Worm (Caenorhabditis elegans) whole organism, L1 larva: ENCODE results near the gene pgp-8.

Source experiments
- C16A3.4 ChIP-seq: fragments of 150-350 bp; optimal IDR thresholded peaks from 2 replicates; lab custom pipeline; 2014; ENCODE audit warnings: missing biosample characterization, missing genetic modification characterization
- F16B12.6 ChIP-seq: fragments of 150-350 bp; optimal IDR thresholded peaks from 2 replicates; lab custom pipeline; 2014; ENCODE audit warnings: missing biosample characterization, missing genetic modification characterization
- Y116A8C.19 ChIP-seq: sonication (generic microtip); optimal IDR thresholded peaks from 2 replicates; lab custom pipeline; 2016; ENCODE audit warnings: missing compliant biosample characterization, missing genetic modification characterization, borderline replicate concordance
- aha-1 ChIP-seq: fragments of 150-350 bp; optimal IDR thresholded peaks from 2 replicates; lab custom pipeline; 2014; ENCODE audit warnings: missing biosample characterization, missing genetic modification characterization
- alr-1 ChIP-seq: fragments of 200-800 bp; sonication (Bioruptor generic); optimal IDR thresholded peaks from 2 replicates; lab custom pipeline; 2018; ENCODE audit warnings: borderline replicate concordance, mild to moderate bottlenecking, missing genetic modification characterization, missing compliant biosample characterization
- ceh-63 ChIP-seq: fragments of 200-800 bp; sonication (Bioruptor generic); optimal IDR thresholded peaks from 2 replicates; lab custom pipeline; 2018; ENCODE audit warnings: mild to moderate bottlenecking, missing genetic modification characterization, missing compliant biosample characterization
- ceh-8 ChIP-seq: fragments of 200-800 bp; sonication (Bioruptor generic); optimal IDR thresholded peaks from 2 replicates; lab custom pipeline; 2018; ENCODE audit warnings: mild to moderate bottlenecking, missing genetic modification characterization, moderate library complexity, missing compliant biosample characterization
- ceh-82 ChIP-seq, 3 experiments: fragments of 150-350 bp in 1 of 3; sonication (generic microtip) in 2 of 3; optimal IDR thresholded peaks; 2 replicates each; lab custom pipeline; 2014 to 2017; ENCODE audit warnings: missing biosample characterization in 3 of 3, missing genetic modification characterization in 3 of 3
- ceh-88 ChIP-seq: fragments of 200-800 bp; sonication (Bioruptor generic); IDR thresholded peaks from 2 replicates; pipeline ENCODE4 v1.3.6; 2022; ENCODE audit warnings: missing genetic modification characterization, missing compliant biosample characterization
- dpl-1 ChIP-seq, 3 experiments: fragments of 150-350 bp in 2 of 3; sonication (generic microtip) in 1 of 3; optimal IDR thresholded peaks; 2 replicates each; lab custom pipeline; 2014 to 2017; ENCODE audit warnings: missing biosample characterization in 3 of 3, missing genetic modification characterization in 3 of 3, missing genetic modification reagents in 3 of 3
- egl-27 ChIP-seq, 2 experiments: fragments of 150-350 bp in 1 of 2; sonication (generic microtip); optimal IDR thresholded peaks; 3 replicates each; lab custom pipeline; 2017 to 2018; ENCODE audit warnings: missing biosample characterization in 2 of 2, missing genetic modification characterization in 2 of 2, missing genetic modification reagents in 2 of 2
- elt-2 ChIP-seq: sonication (generic microtip); optimal IDR thresholded peaks from 2 replicates; lab custom pipeline; 2016; ENCODE audit warnings: missing genetic modification characterization, mild to moderate bottlenecking, inconsistent platforms, missing compliant biosample characterization, missing genetic modification reagents
- elt-3 ChIP-seq, 6 experiments: fragments of 150-350 bp in 1 of 6; sonication (generic microtip); optimal IDR thresholded peaks; 2 replicates each; lab custom pipeline; 2017 to 2018; ENCODE audit warnings: missing biosample characterization in 6 of 6, missing genetic modification characterization in 6 of 6, inconsistent platforms in 1 of 6
- ets-5 ChIP-seq: fragments of 200-800 bp; sonication (Bioruptor generic); IDR thresholded peaks from 2 replicates; pipeline ENCODE4 v1.3.6; 2022; ENCODE audit warnings: missing genetic modification characterization, missing compliant biosample characterization
- fkh-10 ChIP-seq: sonication (generic microtip); optimal IDR thresholded peaks from 2 replicates; lab custom pipeline; 2017; ENCODE audit warnings: missing biosample characterization, missing genetic modification reagents, missing genetic modification characterization
- hlh-17 ChIP-seq: fragments of 200-800 bp; sonication (Bioruptor generic); optimal IDR thresholded peaks from 2 replicates; lab custom pipeline; 2018; ENCODE audit warnings: missing genetic modification characterization, mild to moderate bottlenecking, missing compliant biosample characterization, moderate library complexity, borderline replicate concordance
- hlh-4 ChIP-seq: sonication (generic microtip); optimal IDR thresholded peaks from 2 replicates; lab custom pipeline; 2016; ENCODE audit warnings: mild to moderate bottlenecking, missing genetic modification characterization, missing compliant biosample characterization
- isw-1 ChIP-seq: fragments of 200-800 bp; sonication (Bioruptor generic); IDR thresholded peaks from 2 replicates; pipeline ENCODE4 v1.3.6; 2022; ENCODE audit warnings: missing genetic modification characterization, missing compliant biosample characterization
- lin-15B ChIP-seq: fragments of 150-350 bp; sonication (generic microtip); optimal IDR thresholded peaks from 3 replicates; lab custom pipeline; 2014; ENCODE audit warnings: missing biosample characterization, missing genetic modification characterization
- lin-35 ChIP-seq, 2 experiments: fragments of 150-350 bp; optimal IDR thresholded peaks; 2 replicates each; lab custom pipeline; 2014; ENCODE audit warnings: missing biosample characterization in 2 of 2, missing genetic modification characterization in 2 of 2, missing genetic modification reagents in 2 of 2
- lir-3 ChIP-seq: sonication (generic microtip); optimal IDR thresholded peaks from 2 replicates; lab custom pipeline; 2016; ENCODE audit warnings: mild to moderate bottlenecking, missing genetic modification characterization, moderate library complexity, missing compliant biosample characterization; ENCODE audit not compliant: poor library complexity
- lsy-2 ChIP-seq, 2 experiments: fragments of 150-350 bp; optimal IDR thresholded peaks; 2 replicates each; lab custom pipeline; 2014; ENCODE audit warnings: missing biosample characterization in 2 of 2, missing genetic modification characterization in 2 of 2
- mab-9 ChIP-seq: fragments of 200-800 bp; sonication (Bioruptor generic); IDR thresholded peaks from 2 replicates; pipeline ENCODE4 v1.3.6; 2022; ENCODE audit warnings: missing genetic modification reagents, missing genetic modification characterization, missing compliant biosample characterization
- mdl-1 ChIP-seq, 2 experiments: fragments of 150-350 bp; optimal IDR thresholded peaks; 2 replicates each; lab custom pipeline; 2014 to 2017; ENCODE audit warnings: missing biosample characterization in 2 of 2, missing genetic modification characterization in 2 of 2, inconsistent platforms in 1 of 2
- mef-2 ChIP-seq: fragments of 150-350 bp; optimal IDR thresholded peaks from 2 replicates; lab custom pipeline; 2014; ENCODE audit warnings: missing biosample characterization, missing genetic modification characterization
- nhr-11 ChIP-seq: fragments of 150-350 bp; optimal IDR thresholded peaks from 2 replicates; lab custom pipeline; 2014; ENCODE audit warnings: missing biosample characterization, missing genetic modification characterization
- nhr-20 ChIP-seq: sonication (generic microtip); optimal IDR thresholded peaks from 2 replicates; lab custom pipeline; 2016; ENCODE audit warnings: mild to moderate bottlenecking, missing genetic modification characterization, missing compliant biosample characterization
- nhr-237 ChIP-seq: fragments of 150-350 bp; optimal IDR thresholded peaks from 2 replicates; lab custom pipeline; 2014; ENCODE audit warnings: missing biosample characterization, missing genetic modification characterization
- nhr-47 ChIP-seq: sonication (generic microtip); optimal IDR thresholded peaks from 2 replicates; lab custom pipeline; 2016; ENCODE audit warnings: mild to moderate bottlenecking, missing genetic modification characterization, moderate library complexity, missing compliant biosample characterization
- nhr-71 ChIP-seq: sonication (generic microtip); optimal IDR thresholded peaks from 2 replicates; lab custom pipeline; 2016; ENCODE audit warnings: mild to moderate bottlenecking, missing genetic modification characterization, moderate library complexity, missing compliant biosample characterization
- nhr-76 ChIP-seq: sonication (generic microtip); optimal IDR thresholded peaks from 2 replicates; lab custom pipeline; 2017; ENCODE audit warnings: missing biosample characterization, missing genetic modification characterization
- nhr-77 ChIP-seq: fragments of 150-350 bp; optimal IDR thresholded peaks from 2 replicates; lab custom pipeline; 2014; ENCODE audit warnings: missing biosample characterization, missing genetic modification characterization
- nhr-84 ChIP-seq: sonication (generic microtip); optimal IDR thresholded peaks from 2 replicates; lab custom pipeline; 2017; ENCODE audit warnings: missing biosample characterization, missing genetic modification characterization
- nhr-85 ChIP-seq: sonication (generic microtip); peaks from one replicate; lab custom pipeline; 2016; ENCODE audit warnings: missing genetic modification characterization, inconsistent platforms, missing compliant biosample characterization
- nhr-90 ChIP-seq: sonication (generic microtip); optimal IDR thresholded peaks from 2 replicates; lab custom pipeline; 2016; ENCODE audit warnings: mild to moderate bottlenecking, missing genetic modification characterization, missing compliant biosample characterization; ENCODE audit not compliant: poor library complexity
- pag-3 ChIP-seq: sonication (generic microtip); optimal IDR thresholded peaks from 2 replicates; lab custom pipeline; 2017; ENCODE audit warnings: missing genetic modification characterization, mild to moderate bottlenecking, missing compliant biosample characterization, antibody characterized with exemption, borderline replicate concordance; ENCODE audit not compliant: insufficient read depth
- pax-3 ChIP-seq: fragments of 200-800 bp; sonication (Bioruptor generic); optimal IDR thresholded peaks from 2 replicates; lab custom pipeline; 2018; ENCODE audit warnings: mild to moderate bottlenecking, missing genetic modification characterization, moderate library complexity, missing compliant biosample characterization
- rnt-1 ChIP-seq: sonication (generic microtip); optimal IDR thresholded peaks from 2 replicates; lab custom pipeline; 2016; ENCODE audit warnings: mild to moderate bottlenecking, missing genetic modification characterization, moderate library complexity, missing compliant biosample characterization
- skn-1 ChIP-seq: fragments of 150-350 bp; optimal IDR thresholded peaks from 2 replicates; lab custom pipeline; 2014; ENCODE audit warnings: missing biosample characterization, missing genetic modification characterization
- sox-4 ChIP-seq: sonication (generic microtip); optimal IDR thresholded peaks from 2 replicates; lab custom pipeline; 2016; ENCODE audit warnings: missing genetic modification characterization, missing compliant biosample characterization
- sup-37 ChIP-seq: fragments of 200-800 bp; sonication (Bioruptor generic); optimal IDR thresholded peaks from 2 replicates; lab custom pipeline; 2018; ENCODE audit warnings: mild to moderate bottlenecking, missing genetic modification characterization, missing compliant biosample characterization
- swsn-7 ChIP-seq: sonication (generic microtip); optimal IDR thresholded peaks from 2 replicates; lab custom pipeline; 2016; ENCODE audit warnings: missing genetic modification characterization, missing compliant biosample characterization
- tbx-2 ChIP-seq: sonication (generic microtip); optimal IDR thresholded peaks from 2 replicates; lab custom pipeline; 2016; ENCODE audit warnings: missing genetic modification characterization, missing compliant biosample characterization
- unc-130 ChIP-seq: fragments of 150-350 bp; optimal IDR thresholded peaks from 2 replicates; lab custom pipeline; 2017; ENCODE audit warnings: missing biosample characterization, missing genetic modification characterization, inconsistent platforms
- unc-86 ChIP-seq: sonication (generic microtip); optimal IDR thresholded peaks from 2 replicates; lab custom pipeline; 2016; ENCODE audit warnings: missing genetic modification characterization, missing compliant biosample characterization
- vab-15 ChIP-seq: sonication (generic microtip); optimal IDR thresholded peaks from 2 replicates; lab custom pipeline; 2017; ENCODE audit warnings: missing genotype, mild to moderate bottlenecking, missing genetic modification characterization, missing compliant biosample characterization
- xbp-1 ChIP-seq: sonication (generic microtip); optimal IDR thresholded peaks from 2 replicates; lab custom pipeline; 2016; ENCODE audit warnings: missing genetic modification characterization, missing compliant biosample characterization
- zag-1 ChIP-seq: fragments of 150-350 bp; optimal IDR thresholded peaks from 2 replicates; lab custom pipeline; 2014; ENCODE audit warnings: missing biosample characterization, missing genetic modification characterization
- zip-4 ChIP-seq: fragments of 200-800 bp; sonication (Bioruptor generic); optimal IDR thresholded peaks from 2 replicates; lab custom pipeline; 2018; ENCODE audit warnings: mild to moderate bottlenecking, missing genetic modification characterization, moderate library complexity, missing compliant biosample characterization
- ztf-11 ChIP-seq, 2 experiments: sonication (generic microtip); optimal IDR thresholded peaks; 2 replicates each; lab custom pipeline; 2016 to 2017; ENCODE audit warnings: missing genetic modification characterization in 2 of 2, missing biosample characterization in 1 of 2, missing compliant biosample characterization in 1 of 2
- ztf-4 ChIP-seq: fragments of 150-350 bp; optimal IDR thresholded peaks from 2 replicates; lab custom pipeline; 2014; ENCODE audit warnings: missing biosample characterization, missing genetic modification characterization

Gene pgp-8

ce11 chrX:10900079-10900724 lies 36.0 kb upstream of the pgp-8 start, which contains the start of gene suca-1 (continued):
- TF ChIP-seq xbp-1 (tag; lab: Kevin White, UChicago) (peak; percentile 24), dpl-1 (GFP tag; optimal IDR thresholded peaks at IDR 0.05; lab: Kevin White, UChicago) (peak in 2 of 3 experiments; percentile 17 to 35), elt-3 (tag; optimal IDR thresholded peaks at IDR 0.05; lab: Kevin White, UChicago) (no peak), zag-1 (tag; lab: Kevin White, UChicago) (no peak), mdl-1 (tag; optimal IDR thresholded peaks at IDR 0.05; lab: Kevin White, UChicago) (peak in 1 of 2 experiments; percentile 27), ceh-63 (GFP tag; lab: Kevin White, UChicago) (no peak), sup-37 (no peak), egl-27 (tag; optimal IDR thresholded peaks at IDR 0.05; lab: Kevin White, UChicago) (no peak), F16B12.6 (tag; lab: Kevin White, UChicago) (peak; percentile 93), ets-5 (GFP tag; lab: Robert Waterston, UW) (no peak), lin-15B (tag; lab: Kevin White, UChicago) (no peak), sox-4 (tag; lab: Kevin White, UChicago) (no peak), elt-2 (tag; lab: Kevin White, UChicago) (peak; percentile 61), nhr-90 (tag; lab: Kevin White, UChicago) (peak; percentile 38), ceh-82 (tag; optimal IDR thresholded peaks at IDR 0.05; lab: Kevin White, UChicago) (peak in 1 of 3 experiments; percentile 62), ztf-4 (tag; lab: Kevin White, UChicago) (no peak), nhr-85 (no peak), nhr-47 (tag; lab: Kevin White, UChicago) (peak; percentile 44), nhr-11 (no peak), ceh-8 (GFP tag; lab: Kevin White, UChicago) (no peak), lin-35 (GFP tag; optimal IDR thresholded peaks at IDR 0.05; lab: Kevin White, UChicago) (peak; percentile 40 to 54), zip-4 (GFP tag; lab: Kevin White, UChicago) (no peak), hlh-17 (no peak), alr-1 (tag; lab: Kevin White, UChicago) (no peak), pax-3 (tag; lab: Kevin White, UChicago) (no peak), swsn-7 (tag; lab: Kevin White, UChicago) (peak; percentile 57), unc-86 (tag; lab: Kevin White, UChicago) (no peak), nhr-20 (peak; percentile 61), fkh-10 (no peak), ztf-11 (tag; optimal IDR thresholded peaks at IDR 0.05; lab: Kevin White, UChicago) (no peak), nhr-71 (tag; lab: Kevin White, UChicago) (peak; percentile 51), C16A3.4 (tag; lab: Kevin White, UChicago) (peak; percentile 7), ceh-88 (GFP tag; lab: Robert Waterston, UW) (no peak), tbx-2 (tag; lab: Kevin White, UChicago) (peak; percentile 21), nhr-76 (tag; lab: Kevin White, UChicago) (no peak), hlh-4 (tag; lab: Kevin White, UChicago) (no peak), nhr-237 (no peak), lir-3 (tag; lab: Kevin White, UChicago) (no peak), rnt-1 (tag; lab: Kevin White, UChicago) (peak; percentile 61), mef-2 (tag; lab: Kevin White, UChicago) (no peak), nhr-84 (tag; lab: Kevin White, UChicago) (no peak), nhr-77 (tag; lab: Kevin White, UChicago) (no peak), vab-15 (tag; lab: Kevin White, UChicago) (peak; percentile 51), isw-1 (GFP tag; lab: Robert Waterston, UW) (0 out of 2 replicates have a peak, but pooled peaks have one; percentile 6), Y116A8C.19 (tag; lab: Kevin White, UChicago) (no peak), unc-130 (no peak), lsy-2 (tag; optimal IDR thresholded peaks at IDR 0.05; lab: Kevin White, UChicago) (peak; percentile 14 to 50), skn-1 (tag; lab: Kevin White, UChicago) (no peak), aha-1 (tag; lab: Kevin White, UChicago) (no peak), pag-3 (tag; lab: Kevin White, UChicago) (no peak), mab-9 (GFP tag; lab: Robert Waterston, UW) (no peak)
